Fruit fly (Drosophila melanogaster): ENCODE measurements around the gene CG6118.

CG6118 gene

DNA sequence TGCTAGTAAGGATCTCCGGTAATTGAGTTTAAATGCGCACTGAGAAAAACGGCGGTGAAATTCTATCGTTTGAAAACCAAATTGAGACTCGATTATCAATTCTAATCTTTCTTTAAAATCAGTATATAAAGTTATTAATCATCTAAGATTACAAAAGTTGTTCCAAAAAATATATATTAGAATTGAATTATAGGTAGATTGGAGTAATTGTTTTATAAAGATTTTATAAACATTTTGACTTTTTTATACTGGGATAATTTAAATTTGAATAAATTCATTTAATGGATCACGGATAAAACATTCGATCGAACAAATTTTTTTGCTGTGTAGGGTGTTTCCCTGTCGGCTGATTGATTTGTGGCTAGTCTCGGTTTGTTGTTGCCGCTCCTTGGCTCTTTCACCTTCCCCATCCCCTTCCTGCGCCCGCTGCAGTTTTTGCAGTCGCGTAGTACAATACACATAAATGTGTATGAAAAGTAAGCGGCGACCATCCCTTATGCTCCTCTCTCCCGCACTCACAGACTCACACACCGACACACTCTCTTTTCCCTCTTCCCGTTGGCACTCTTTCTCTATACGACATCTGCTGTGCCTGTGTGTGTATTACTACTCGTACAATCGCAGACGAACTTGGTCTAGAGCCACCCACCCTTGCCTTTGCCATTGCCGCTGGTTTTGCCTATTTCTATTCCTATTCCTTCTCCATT, 15.6 kb downstream of the CG6118 start (continued):
- TF ChIP-seq CG13287 (GFP tag; IDR thresholded peaks at IDR 0.05; ENCODE audit: partially characterized antibody), result no peak
- TF ChIP-seq Trl (optimal IDR thresholded peaks at IDR 0.05), result peak; percentile 56 to 82
- peak; percentile 1 for TF ChIP-seq Trl (GFP tag; optimal IDR thresholded peaks at IDR 0.05)
- TF ChIP-seq CG6765 (GFP tag; optimal IDR thresholded peaks at IDR 0.05), result peak; percentile 27
- no peak for TF ChIP-seq CG11560 (tag; IDR thresholded peaks at IDR 0.05)
- TF ChIP-seq PHDP (tag; optimal IDR thresholded peaks at IDR 0.05), result peak; percentile 70
- no peak for TF ChIP-seq CG17802 (tag; optimal IDR thresholded peaks at IDR 0.05)
- TF ChIP-seq aop (GFP tag; IDR thresholded peaks at IDR 0.05), result no peak
- TF ChIP-seq Hmr (GFP tag; optimal IDR thresholded peaks at IDR 0.05), result peak; percentile 72
- no peak for TF ChIP-seq CG42726 (GFP tag; IDR thresholded peaks at IDR 0.05; ENCODE audit: partially characterized antibody)
- no peak for TF ChIP-seq gro (GFP tag; optimal IDR thresholded peaks at IDR 0.05)
- no peak for TF ChIP-seq CG9609 (GFP tag; optimal IDR thresholded peaks at IDR 0.05)
- TF ChIP-seq B-H2 (GFP tag; optimal IDR thresholded peaks at IDR 0.05), result no peak
- peak; percentile 62 for TF ChIP-seq CG3281 (GFP tag; optimal IDR thresholded peaks at IDR 0.05)
- no peak for TF ChIP-seq sna (GFP tag; IDR thresholded peaks at IDR 0.05; ENCODE audit: partially characterized antibody)
- peak in 1 of 2 experiments; percentile 65 for TF ChIP-seq dpn (GFP tag; optimal IDR thresholded peaks at IDR 0.05)
- peak; percentile 43 for TF ChIP-seq CG9437 (GFP tag; optimal IDR thresholded peaks at IDR 0.05)
- peak; percentile 88 for TF ChIP-seq gsb-n (tag; optimal IDR thresholded peaks at IDR 0.05)
- TF ChIP-seq Dll (GFP tag; IDR thresholded peaks at IDR 0.05; ENCODE audit: partially characterized antibody), result no peak
- peak; percentile 40 for TF ChIP-seq Elba2 (GFP tag; optimal IDR thresholded peaks at IDR 0.05)
- TF ChIP-seq ATbp (GFP tag; optimal IDR thresholded peaks at IDR 0.05), result peak; percentile 48
- TF ChIP-seq z (GFP tag; IDR thresholded peaks at IDR 0.05), result no peak
- no peak for TF ChIP-seq h (optimal IDR thresholded peaks at IDR 0.05)
- peak; percentile 30; the same call in 1 of the 2 replicates for TF ChIP-seq CG10321 (GFP tag; IDR thresholded peaks at IDR 0.05)
- TF ChIP-seq gcm (GFP tag; optimal IDR thresholded peaks at IDR 0.05), result peak; percentile 81
- TF ChIP-seq CG7987 (GFP tag; optimal IDR thresholded peaks at IDR 0.05), result no peak
- TF ChIP-seq Jarid2 (GFP tag; optimal IDR thresholded peaks at IDR 0.05), result peak; percentile 9
- TF ChIP-seq CG7556 (GFP tag; optimal IDR thresholded peaks at IDR 0.05), result peak; percentile 95
- TF ChIP-seq CG31224 (GFP tag; IDR thresholded peaks at IDR 0.05), result 0 out of 2 replicates have a peak, but pooled peaks have one; percentile 6
- peak; percentile 29 for TF ChIP-seq nau (GFP tag; optimal IDR thresholded peaks at IDR 0.05)
- no peak for TF ChIP-seq CG5953 (GFP tag; IDR thresholded peaks at IDR 0.05)
- no peak for TF ChIP-seq da (GFP tag; optimal IDR thresholded peaks at IDR 0.05)
- no peak for TF ChIP-seq otp (GFP tag; IDR thresholded peaks at IDR 0.05)
- peak; percentile 47 for TF ChIP-seq CG18764 (GFP tag; optimal IDR thresholded peaks at IDR 0.05)
- 0 out of 2 replicates have a peak, but pooled peaks have one; percentile 32 for TF ChIP-seq Rx (GFP tag; IDR thresholded peaks at IDR 0.05)
- no peak for TF ChIP-seq ken (GFP tag; IDR thresholded peaks at IDR 0.05)
- TF ChIP-seq az2 (GFP tag; optimal IDR thresholded peaks at IDR 0.05), result peak; percentile 74
- no peak for TF ChIP-seq CG16779 (GFP tag; IDR thresholded peaks at IDR 0.05)
- TF ChIP-seq CG18262 (tag; optimal IDR thresholded peaks at IDR 0.05), result peak; percentile 93
- peak; percentile 61; the same call in 1 of the 2 replicates for TF ChIP-seq CG6689 (GFP tag; IDR thresholded peaks at IDR 0.05)
- no peak for TF ChIP-seq pzg (GFP tag; optimal IDR thresholded peaks at IDR 0.05)
- no peak for TF ChIP-seq CG34422 (GFP tag; IDR thresholded peaks at IDR 0.05)
- TF ChIP-seq CG7271 (tag; optimal IDR thresholded peaks at IDR 0.05), result peak; percentile 5
- peak; percentile 53 for TF ChIP-seq CG9817 (tag; optimal IDR thresholded peaks at IDR 0.05)
- no peak; the same call in 1 of the 2 replicates for TF ChIP-seq Adf1 (GFP tag; IDR thresholded peaks at IDR 0.05)
- TF ChIP-seq CG7745 (tag; optimal IDR thresholded peaks at IDR 0.05), result no peak
- peak in 1 of 2 experiments; percentile 82 for TF ChIP-seq bsh (GFP tag; optimal IDR thresholded peaks at IDR 0.05)
- no peak for TF ChIP-seq eyg (GFP tag; optimal IDR thresholded peaks at IDR 0.05)
- no peak for TF ChIP-seq wek (GFP tag; optimal IDR thresholded peaks at IDR 0.05)
- TF ChIP-seq trh (GFP tag; optimal IDR thresholded peaks at IDR 0.05), result peak; percentile 19

Data from whole organism, embryonic.